Fruit fly (Drosophila melanogaster) whole organism, prepupa: Measurements from ENCODE around the gene Pp1alpha-96A.

Source experiments
- Blimp-1 ChIP-seq: fragments of 200-800 bp; sonication (Bioruptor generic); optimal IDR thresholded peaks from 3 replicates; lab custom pipeline; 2017; ENCODE audit warnings: missing biosample characterization, missing genetic modification characterization, mild to moderate bottlenecking, moderate library complexity, missing genetic modification reagents
- CG10669 ChIP-seq: fragments of 200-800 bp; sonication (Bioruptor generic); optimal IDR thresholded peaks from 3 replicates; lab custom pipeline; 2018; ENCODE audit warnings: missing biosample characterization, mild to moderate bottlenecking, missing genetic modification characterization, moderate library complexity
- CG11294 ChIP-seq: fragments of 200-800 bp; sonication (Bioruptor generic); IDR thresholded peaks from 2 replicates; pipeline ENCODE4 v1.3.6; 2022; ENCODE audit warnings: missing biosample characterization, missing genetic modification characterization
- CG11762 ChIP-seq: fragments of 200-800 bp; sonication (Bioruptor generic); optimal IDR thresholded peaks from 3 replicates; lab custom pipeline; 2016; ENCODE audit warnings: missing biosample characterization, missing genetic modification characterization; ENCODE audit not compliant: insufficient read depth
- CG11902 ChIP-seq: fragments of 200-800 bp; sonication (Bioruptor generic); optimal IDR thresholded peaks from 3 replicates; lab custom pipeline; 2016; ENCODE audit warnings: missing biosample characterization, missing genetic modification characterization
- CG1621 ChIP-seq: fragments of 200-800 bp; sonication (Bioruptor generic); optimal IDR thresholded peaks from 3 replicates; lab custom pipeline; 2018; ENCODE audit warnings: missing biosample characterization, mild to moderate bottlenecking, missing genetic modification characterization
- CG16779 ChIP-seq: fragments of 200-800 bp; sonication (Bioruptor generic); optimal IDR thresholded peaks from 3 replicates; lab custom pipeline; 2017; ENCODE audit warnings: missing biosample characterization, mild to moderate bottlenecking, missing genetic modification characterization
- CG3032 ChIP-seq: fragments of 200-800 bp; optimal IDR thresholded peaks from 2 replicates; lab custom pipeline; 2019; ENCODE audit warnings: missing biosample characterization, mild to moderate bottlenecking, missing genetic modification characterization, moderate library complexity
- CG31627 ChIP-seq: fragments of 200-800 bp; sonication (Bioruptor generic); optimal IDR thresholded peaks from 3 replicates; lab custom pipeline; 2016; ENCODE audit warnings: missing biosample characterization, missing genetic modification characterization
- CG32006 ChIP-seq: fragments of 200-800 bp; sonication (Bioruptor generic); optimal IDR thresholded peaks from 3 replicates; lab custom pipeline; 2017; ENCODE audit warnings: missing biosample characterization, mild to moderate bottlenecking, missing genetic modification characterization
- CG34406 ChIP-seq: fragments of 200-800 bp; sonication (Bioruptor generic); optimal IDR thresholded peaks from 3 replicates; lab custom pipeline; 2016; ENCODE audit warnings: missing biosample characterization, missing genetic modification characterization
- CG3919 ChIP-seq: fragments of 200-800 bp; sonication (Bioruptor generic); optimal IDR thresholded peaks from 3 replicates; lab custom pipeline; 2016; ENCODE audit warnings: missing biosample characterization, missing genetic modification characterization
- CG4318 ChIP-seq: fragments of 200-800 bp; sonication (Bioruptor generic); optimal IDR thresholded peaks from 3 replicates; lab custom pipeline; 2017; ENCODE audit warnings: missing biosample characterization, mild to moderate bottlenecking, missing genetic modification characterization
- CG6276 ChIP-seq: fragments of 200-800 bp; sonication (Bioruptor generic); optimal IDR thresholded peaks from 2 replicates; lab custom pipeline; 2017; ENCODE audit warnings: missing biosample characterization, mild to moderate bottlenecking, missing genetic modification characterization
- CG6792 ChIP-seq: fragments of 200-800 bp; sonication (Bioruptor generic); optimal IDR thresholded peaks from 3 replicates; lab custom pipeline; 2016; ENCODE audit warnings: missing biosample characterization, missing genetic modification characterization
- CG6808 ChIP-seq: fragments of 200-800 bp; sonication (Bioruptor generic); optimal IDR thresholded peaks from 3 replicates; lab custom pipeline; 2017; ENCODE audit warnings: missing biosample characterization, missing genetic modification characterization, mild to moderate bottlenecking, moderate library complexity, missing genetic modification reagents
- CG6854 ChIP-seq: fragments of 200-800 bp; sonication (Bioruptor generic); optimal IDR thresholded peaks from 2 replicates; lab custom pipeline; 2017; ENCODE audit warnings: missing biosample characterization, mild to moderate bottlenecking, missing genetic modification characterization
- CG8319 ChIP-seq: fragments of 200-800 bp; sonication (Bioruptor generic); optimal IDR thresholded peaks from 3 replicates; lab custom pipeline; 2016; ENCODE audit warnings: missing biosample characterization, missing genetic modification characterization
- CG8632 ChIP-seq: fragments of 200-800 bp; sonication (Bioruptor generic); optimal IDR thresholded peaks from 3 replicates; lab custom pipeline; 2016; ENCODE audit warnings: missing biosample characterization, missing genetic modification characterization
- CG9139 ChIP-seq: fragments of 200-800 bp; sonication (Bioruptor generic); optimal IDR thresholded peaks from 3 replicates; lab custom pipeline; 2017; ENCODE audit warnings: missing biosample characterization, mild to moderate bottlenecking, missing genetic modification characterization
- Eip75B ChIP-seq: fragments of 200-800 bp; sonication (Bioruptor generic); optimal IDR thresholded peaks from 3 replicates; lab custom pipeline; 2016; ENCODE audit warnings: missing biosample characterization, missing genetic modification characterization
- Eip78C ChIP-seq: fragments of 200-800 bp; sonication (Bioruptor generic); peaks from one replicate; lab custom pipeline; 2016; ENCODE audit warnings: missing biosample characterization, missing genetic modification characterization
- Eip93F ChIP-seq: fragments of 200-800 bp; sonication (Bioruptor generic); optimal IDR thresholded peaks from 2 replicates; lab custom pipeline; 2016; ENCODE audit warnings: missing biosample characterization, mild to moderate bottlenecking, missing genetic modification characterization
- Ets96B ChIP-seq: fragments of 200-800 bp; optimal IDR thresholded peaks from 2 replicates; lab custom pipeline; 2019; ENCODE audit warnings: missing biosample characterization, mild to moderate bottlenecking, missing genetic modification characterization, moderate library complexity
- Gug ChIP-seq: fragments of 200-800 bp; sonication (Bioruptor generic); IDR thresholded peaks from 2 replicates; pipeline ENCODE4 v1.3.6; 2022; ENCODE audit warnings: missing biosample characterization, missing genetic modification characterization
- Hr38 ChIP-seq: sonication (Bioruptor generic); optimal IDR thresholded peaks from 2 replicates; lab custom pipeline; 2016; ENCODE audit warnings: missing biosample characterization, missing genetic modification characterization
- Hr39 ChIP-seq: fragments of 200-800 bp; sonication (Bioruptor generic); optimal IDR thresholded peaks from 2 replicates; lab custom pipeline; 2016; ENCODE audit warnings: missing biosample characterization, missing genetic modification characterization
- Hr4 ChIP-seq: fragments of 200-800 bp; sonication (Bioruptor generic); optimal IDR thresholded peaks from 3 replicates; lab custom pipeline; 2016; ENCODE audit warnings: missing biosample characterization, missing genetic modification characterization
- Lpt ChIP-seq: fragments of 200-800 bp; sonication (Bioruptor generic); optimal IDR thresholded peaks from 3 replicates; lab custom pipeline; 2016; ENCODE audit warnings: missing biosample characterization, missing genetic modification characterization
- Met ChIP-seq: fragments of 200-800 bp; sonication (Bioruptor generic); optimal IDR thresholded peaks from 3 replicates; lab custom pipeline; 2016; ENCODE audit warnings: missing biosample characterization, missing genetic modification characterization
- OdsH ChIP-seq: fragments of 200-800 bp; sonication (Bioruptor generic); optimal IDR thresholded peaks from 3 replicates; lab custom pipeline; 2016; ENCODE audit warnings: missing biosample characterization, missing genetic modification characterization
- Smox ChIP-seq: fragments of 200-800 bp; sonication (Bioruptor generic); optimal IDR thresholded peaks from 3 replicates; lab custom pipeline; 2016; ENCODE audit warnings: missing biosample characterization, missing genetic modification characterization
- Sox14 ChIP-seq: fragments of 200-800 bp; sonication (Bioruptor generic); optimal IDR thresholded peaks from 3 replicates; lab custom pipeline; 2016; ENCODE audit warnings: missing biosample characterization, missing genetic modification characterization
- Sox15 ChIP-seq: fragments of 200-800 bp; sonication (Bioruptor generic); optimal IDR thresholded peaks from 3 replicates; lab custom pipeline; 2016; ENCODE audit warnings: missing biosample characterization, missing genetic modification characterization
- achi ChIP-seq: fragments of 200-800 bp; sonication (Bioruptor generic); optimal IDR thresholded peaks from 3 replicates; lab custom pipeline; 2016; ENCODE audit warnings: missing biosample characterization, missing genetic modification characterization
- cyc ChIP-seq: fragments of 200-800 bp; sonication (Bioruptor generic); optimal IDR thresholded peaks from 3 replicates; lab custom pipeline; 2016; ENCODE audit warnings: missing biosample characterization, missing genetic modification characterization
- dac ChIP-seq: fragments of 200-800 bp; sonication (Bioruptor generic); optimal IDR thresholded peaks from 2 replicates; lab custom pipeline; 2017; ENCODE audit warnings: missing biosample characterization, mild to moderate bottlenecking, missing genetic modification characterization
- eg ChIP-seq: fragments of 200-800 bp; sonication (Bioruptor generic); IDR thresholded peaks from 3 replicates; pipeline ENCODE4 v1.3.6; 2022; ENCODE audit warnings: missing biosample characterization, missing genetic modification characterization
- fd59A ChIP-seq: fragments of 200-800 bp; sonication (Bioruptor generic); optimal IDR thresholded peaks from 2 replicates; lab custom pipeline; 2017; ENCODE audit warnings: missing biosample characterization, mild to moderate bottlenecking, missing genetic modification characterization, missing genetic modification reagents
- fd85E ChIP-seq: fragments of 200-800 bp; sonication (Bioruptor generic); optimal IDR thresholded peaks from 3 replicates; lab custom pipeline; 2016; ENCODE audit warnings: missing biosample characterization, missing genetic modification characterization
- fkh ChIP-seq: fragments of 200-800 bp; sonication (Bioruptor generic); optimal IDR thresholded peaks from 3 replicates; lab custom pipeline; 2017; ENCODE audit warnings: missing biosample characterization, mild to moderate bottlenecking, missing genetic modification characterization, moderate library complexity
- lz ChIP-seq: fragments of 200-800 bp; sonication (Bioruptor generic); optimal IDR thresholded peaks from 3 replicates; lab custom pipeline; 2016; ENCODE audit warnings: missing biosample characterization, missing genetic modification characterization
- pdm3 ChIP-seq: fragments of 200-800 bp; sonication (Bioruptor generic); optimal IDR thresholded peaks from 3 replicates; lab custom pipeline; 2016; ENCODE audit warnings: missing biosample characterization, missing genetic modification characterization
- salr ChIP-seq, 2 experiments: fragments of 200-800 bp; sonication (Bioruptor generic); optimal IDR thresholded peaks; 3 replicates each; lab custom pipeline; 2016 to 2018; ENCODE audit warnings: missing biosample characterization in 2 of 2, missing genetic modification characterization in 2 of 2, mild to moderate bottlenecking in 1 of 2
- spab ChIP-seq: fragments of 200-800 bp; sonication (Bioruptor generic); optimal IDR thresholded peaks from 2 replicates; lab custom pipeline; 2017; ENCODE audit warnings: missing biosample characterization, mild to moderate bottlenecking, missing genetic modification characterization, missing genetic modification reagents
- ss ChIP-seq, 2 experiments: fragments of 200-800 bp; sonication (Bioruptor generic); optimal IDR thresholded peaks; 2 replicates in 1 of 2; 3 replicates in 1 of 2; lab custom pipeline; 2017 to 2018; ENCODE audit warnings: mild to moderate bottlenecking in 2 of 2, missing biosample characterization in 2 of 2, missing genetic modification characterization in 2 of 2, moderate library complexity in 1 of 2
- svp ChIP-seq: fragments of 200-800 bp; sonication (Bioruptor generic); peaks from one replicate; lab custom pipeline; 2016; ENCODE audit warnings: missing biosample characterization, missing genetic modification characterization
- topi ChIP-seq: fragments of 200-800 bp; sonication (Bioruptor generic); optimal IDR thresholded peaks from 3 replicates; lab custom pipeline; 2016; ENCODE audit warnings: missing biosample characterization, missing genetic modification characterization

Gene Pp1alpha-96A

dm6 chr3R:24543033-24543675, 25.1 kb downstream of the Pp1alpha-96A start (continued):
- TF ChIP-seq Lpt (GFP tag; lab: Kevin White, UChicago) (peak; percentile 37), CG6808 (GFP tag; lab: Kevin White, UChicago) (peak; percentile 64), spab (GFP tag; lab: Kevin White, UChicago) (peak; percentile 62), CG11762 (peak; percentile 76), CG3919 (GFP tag; lab: Kevin White, UChicago) (peak; percentile 94), CG8632 (GFP tag; lab: Kevin White, UChicago) (peak; percentile 93), CG9139 (no peak), Smox (GFP tag; lab: Kevin White, UChicago) (peak; percentile 96), fd59A (GFP tag; lab: Kevin White, UChicago) (peak; percentile 80), OdsH (GFP tag; lab: Kevin White, UChicago) (peak; percentile 96), CG34406 (GFP tag; lab: Kevin White, UChicago) (peak; percentile 93), achi (GFP tag; lab: Kevin White, UChicago) (peak; percentile 79), CG31627 (GFP tag; lab: Kevin White, UChicago) (peak; percentile 96), Sox15 (GFP tag; lab: Kevin White, UChicago) (peak; percentile 87), CG6792 (GFP tag; lab: Kevin White, UChicago) (peak; percentile 85), CG6276 (GFP tag; lab: Kevin White, UChicago) (peak; percentile 74), pdm3 (GFP tag; lab: Kevin White, UChicago) (peak; percentile 95), lz (GFP tag; lab: Kevin White, UChicago) (peak; percentile 92), fd85E (peak; percentile 64), CG8319 (GFP tag; lab: Kevin White, UChicago) (peak; percentile 75), Eip75B (GFP tag; lab: Kevin White, UChicago) (peak; percentile 88), cyc (GFP tag; lab: Kevin White, UChicago) (peak; percentile 90), CG16779 (tag; lab: Kevin White, UChicago) (peak; percentile 71), dac (GFP tag; lab: Kevin White, UChicago) (peak; percentile 43), Met (GFP tag; lab: Kevin White, UChicago) (peak; percentile 97), svp (GFP tag; lab: Kevin White, UChicago) (peak; percentile 99), CG10669 (no peak), CG11902 (peak; percentile 81), CG4318 (GFP tag; lab: Kevin White, UChicago) (peak; percentile 80), CG11294 (GFP tag; lab: Robert Waterston, UW) (peak; percentile 88), eg (GFP tag; lab: Robert Waterston, UW) (peak; percentile 97), CG3032 (tag; lab: Kevin White, UChicago) (no peak), Sox14 (GFP tag; lab: Kevin White, UChicago) (peak; percentile 93), Hr39 (GFP tag; lab: Kevin White, UChicago) (peak; percentile 97), CG6854 (GFP tag; lab: Kevin White, UChicago) (peak; percentile 47), CG32006 (peak; percentile 93), salr (GFP tag; optimal IDR thresholded peaks at IDR 0.05; lab: Kevin White, UChicago) (peak; percentile 81 to 82), topi (GFP tag; lab: Kevin White, UChicago) (peak; percentile 97), Hr38 (GFP tag; lab: Kevin White, UChicago) (peak; percentile 63), Eip78C (GFP tag; lab: Kevin White, UChicago) (peak; percentile 99)
- TF ChIP-seq, all 60 proteins: peak for 53

dm6 chr3R:24543676-24544277, 25.7 kb downstream of the Pp1alpha-96A start, which contains the start of gene Cftr:
Cftr (minus strand) TSS chr3R:24543914.
- TF ChIP-seq Hr38 (GFP tag; lab: Kevin White, UChicago) (no peak), Blimp-1 (no peak), CG1621 (tag; lab: Kevin White, UChicago) (peak; percentile 32), achi (GFP tag; lab: Kevin White, UChicago) (peak; percentile 18), Hr39 (GFP tag; lab: Kevin White, UChicago) (no peak), Hr4 (peak; percentile 2), Gug (GFP tag; lab: Robert Waterston, UW) (0 out of 2 replicates have a peak, but pooled peaks have one; percentile 27), Sox14 (GFP tag; lab: Kevin White, UChicago) (peak; percentile 67), Met (GFP tag; lab: Kevin White, UChicago) (peak; percentile 38), cyc (GFP tag; lab: Kevin White, UChicago) (peak; percentile 33), Ets96B (peak; percentile 21), ss (GFP tag; optimal IDR thresholded peaks at IDR 0.05; lab: Kevin White, UChicago) (peak; percentile 40 to 46), CG3919 (GFP tag; lab: Kevin White, UChicago) (peak; percentile 47), fd59A (GFP tag; lab: Kevin White, UChicago) (no peak), Eip93F (GFP tag; lab: Kevin White, UChicago) (peak; percentile 40), Eip75B (GFP tag; lab: Kevin White, UChicago) (peak; percentile 60), fkh (peak; percentile 93)
